Worm (Caenorhabditis elegans) whole organism, young adult: ENCODE results near the gene eak-7.

Experiments
- B0019.2 ChIP-seq: fragments of 200-800 bp; sonication (Bioruptor generic); conservative IDR thresholded peaks from 2 replicates; pipeline ENCODE4 v1.3.6; 2022; ENCODE audit warnings: missing genetic modification reagents, missing genetic modification characterization, missing compliant biosample characterization
- B0261.1 ChIP-seq: sonication (generic microtip); optimal IDR thresholded peaks from 2 replicates; lab custom pipeline; 2016; ENCODE audit warnings: mild to moderate bottlenecking, missing genetic modification characterization, moderate library complexity, missing compliant biosample characterization
- B0336.3 ChIP-seq: fragments of 200-800 bp; sonication (Bioruptor generic); IDR thresholded peaks from 2 replicates; pipeline ENCODE4 v1.3.6; 2022; ENCODE audit warnings: missing genetic modification characterization, missing compliant biosample characterization
- D2030.7 ChIP-seq: fragments of 200-800 bp; sonication (Bioruptor generic); IDR thresholded peaks from 2 replicates; pipeline ENCODE4 v1.3.6; 2022; ENCODE audit warnings: missing genetic modification reagents, missing genetic modification characterization, missing compliant biosample characterization
- F39B2.1 ChIP-seq: fragments of 200-800 bp; sonication (Bioruptor generic); IDR thresholded peaks from 2 replicates; pipeline ENCODE4 v1.3.6; 2022; ENCODE audit warnings: missing genetic modification reagents, missing genetic modification characterization, missing compliant biosample characterization
- F55B11.4 ChIP-seq: sonication (generic microtip); optimal IDR thresholded peaks from 2 replicates; lab custom pipeline; 2016; ENCODE audit warnings: missing compliant biosample characterization, missing genetic modification characterization, borderline replicate concordance; ENCODE audit not compliant: insufficient read depth
- Y95B8A.8 ChIP-seq: fragments of 200-800 bp; sonication (Bioruptor generic); IDR thresholded peaks from 2 replicates; pipeline ENCODE4 v1.3.6; 2022; ENCODE audit warnings: missing genetic modification reagents, missing genetic modification characterization, missing compliant biosample characterization
- akir-1 ChIP-seq: fragments of 200-800 bp; sonication (Bioruptor generic); optimal IDR thresholded peaks from 2 replicates; lab custom pipeline; 2018; ENCODE audit warnings: mild to moderate bottlenecking, missing genetic modification characterization, moderate library complexity, missing compliant biosample characterization
- atf-7 ChIP-seq: sonication (generic microtip); optimal IDR thresholded peaks from 2 replicates; lab custom pipeline; 2017; ENCODE audit warnings: mild to moderate bottlenecking, missing genetic modification characterization, missing compliant biosample characterization
- attf-5 ChIP-seq: fragments of 200-800 bp; sonication (Bioruptor generic); optimal IDR thresholded peaks from 2 replicates; lab custom pipeline; 2018; ENCODE audit warnings: mild to moderate bottlenecking, missing genetic modification characterization, missing compliant biosample characterization
- attf-6 ChIP-seq: fragments of 200-800 bp; sonication (Bioruptor generic); IDR thresholded peaks from 2 replicates; pipeline ENCODE4 v1.3.6; 2022; ENCODE audit warnings: missing genetic modification reagents, missing genetic modification characterization, missing compliant biosample characterization
- cebp-1 ChIP-seq, 2 experiments: fragments of 200-800 bp in 1 of 2; sonication (Bioruptor generic) in 1 of 2; sonication (generic microtip) in 1 of 2; IDR thresholded peaks in 1 of 2; optimal IDR thresholded peaks in 1 of 2; 2 replicates each; pipeline versions ENCODE4 v1.3.6 to Lab custom; 2017 to 2022; ENCODE audit warnings: missing compliant biosample characterization in 2 of 2, missing genetic modification characterization in 2 of 2, mild to moderate bottlenecking in 1 of 2, missing genetic modification reagents in 1 of 2, moderate library complexity in 1 of 2
- dox-1 ChIP-seq: fragments of 200-800 bp; sonication (Bioruptor generic); IDR thresholded peaks from 2 replicates; pipeline ENCODE4 v1.3.6; 2022; ENCODE audit warnings: missing genetic modification reagents, missing genetic modification characterization, missing compliant biosample characterization
- dpl-1 ChIP-seq: fragments of 150-350 bp; optimal IDR thresholded peaks from 2 replicates; lab custom pipeline; 2014; ENCODE audit warnings: missing biosample characterization, missing genetic modification reagents, missing genetic modification characterization
- efl-1 ChIP-seq: fragments of 150-350 bp; optimal IDR thresholded peaks from 2 replicates; lab custom pipeline; 2014; ENCODE audit warnings: missing biosample characterization, missing genetic modification reagents, missing genetic modification characterization
- egl-44 ChIP-seq: fragments of 200-800 bp; sonication (Bioruptor generic); IDR thresholded peaks from 2 replicates; pipeline ENCODE4 v1.3.6; 2022; ENCODE audit warnings: missing genetic modification reagents, missing genetic modification characterization, missing compliant biosample characterization
- ets-4 ChIP-seq: fragments of 200-800 bp; sonication (Bioruptor generic); optimal IDR thresholded peaks from 2 replicates; lab custom pipeline; 2018; ENCODE audit warnings: mild to moderate bottlenecking, missing genetic modification characterization, missing compliant biosample characterization
- him-1 ChIP-seq: sonication (generic microtip); optimal IDR thresholded peaks from 2 replicates; lab custom pipeline; 2016; ENCODE audit warnings: missing genotype, missing genetic modification reagents, missing genetic modification characterization, missing compliant biosample characterization
- let-526 ChIP-seq: fragments of 200-800 bp; sonication (Bioruptor generic); IDR thresholded peaks from 2 replicates; pipeline ENCODE4 v1.3.6; 2022; ENCODE audit warnings: missing genetic modification reagents, missing genetic modification characterization, missing compliant biosample characterization
- let-607 ChIP-seq, 2 experiments: fragments of 200-800 bp in 1 of 2; sonication (Bioruptor generic) in 1 of 2; sonication (generic microtip) in 1 of 2; optimal IDR thresholded peaks; 2 replicates each; lab custom pipeline; 2016 to 2018; ENCODE audit warnings: mild to moderate bottlenecking in 2 of 2, missing compliant biosample characterization in 2 of 2, missing genetic modification characterization in 2 of 2, moderate library complexity in 2 of 2, missing genotype in 1 of 2
- lin-40 ChIP-seq: sonication (generic microtip); optimal IDR thresholded peaks from 2 replicates; lab custom pipeline; 2016; ENCODE audit warnings: missing genetic modification characterization, mild to moderate bottlenecking, missing compliant biosample characterization, missing genotype, missing genetic modification reagents
- madf-10 ChIP-seq: sonication (generic microtip); optimal IDR thresholded peaks from 2 replicates; lab custom pipeline; 2016; ENCODE audit warnings: mild to moderate bottlenecking, missing genetic modification characterization, missing compliant biosample characterization
- madf-6 ChIP-seq: fragments of 200-800 bp; sonication (Bioruptor generic); IDR thresholded peaks from 2 replicates; pipeline ENCODE4 v1.3.6; 2022; ENCODE audit warnings: missing genetic modification reagents, missing genetic modification characterization, missing compliant biosample characterization
- mcd-1 ChIP-seq: fragments of 200-800 bp; sonication (Bioruptor generic); IDR thresholded peaks from 2 replicates; pipeline ENCODE4 v1.3.6; 2022; ENCODE audit warnings: missing genetic modification reagents, missing genetic modification characterization, missing compliant biosample characterization
- nfya-1 ChIP-seq: sonication (generic microtip); optimal IDR thresholded peaks from 2 replicates; lab custom pipeline; 2017; ENCODE audit warnings: antibody characterized with exemption, missing compliant biosample characterization, missing genetic modification characterization, borderline replicate concordance; ENCODE audit not compliant: insufficient read depth
- nhr-179 ChIP-seq: sonication (generic microtip); optimal IDR thresholded peaks from 2 replicates; lab custom pipeline; 2016; ENCODE audit warnings: mild to moderate bottlenecking, missing genetic modification characterization, missing compliant biosample characterization
- nhr-80 ChIP-seq: sonication (generic microtip); optimal IDR thresholded peaks from 2 replicates; lab custom pipeline; 2016; ENCODE audit warnings: missing genetic modification characterization, missing compliant biosample characterization
- nhr-90 ChIP-seq: sonication (generic microtip); optimal IDR thresholded peaks from 2 replicates; lab custom pipeline; 2016; ENCODE audit warnings: missing genotype, mild to moderate bottlenecking, missing genetic modification characterization, missing compliant biosample characterization
- pha-4 ChIP-seq: fragments of 150-350 bp; sonication (generic microtip); optimal IDR thresholded peaks from 2 replicates; lab custom pipeline; 2014; ENCODE audit warnings: missing biosample characterization, missing genetic modification reagents, missing genetic modification characterization
- rcor-1 ChIP-seq: fragments of 200-800 bp; sonication (Bioruptor generic); IDR thresholded peaks from 2 replicates; pipeline ENCODE4 v1.3.6; 2022; ENCODE audit warnings: missing genetic modification reagents, missing genetic modification characterization, missing compliant biosample characterization
- repo-1 ChIP-seq: sonication (generic microtip); optimal IDR thresholded peaks from 2 replicates; lab custom pipeline; 2017; ENCODE audit warnings: mild to moderate bottlenecking, missing genetic modification characterization, missing compliant biosample characterization
- tbp1 ChIP-seq: fragments of 200-800 bp; sonication (Bioruptor generic); optimal IDR thresholded peaks from 2 replicates; lab custom pipeline; 2018; ENCODE audit warnings: mild to moderate bottlenecking, missing genetic modification characterization, missing compliant biosample characterization
- tbx-9 ChIP-seq: sonication (generic microtip); optimal IDR thresholded peaks from 2 replicates; lab custom pipeline; 2016; ENCODE audit warnings: borderline replicate concordance, missing genetic modification characterization, inconsistent platforms, missing compliant biosample characterization
- tlf-1 ChIP-seq: fragments of 200-800 bp; sonication (Bioruptor generic); optimal IDR thresholded peaks from 2 replicates; lab custom pipeline; 2018; ENCODE audit warnings: mild to moderate bottlenecking, missing genetic modification characterization, missing compliant biosample characterization
- ztf-22 ChIP-seq: fragments of 200-800 bp; sonication (Bioruptor generic); optimal IDR thresholded peaks from 2 replicates; lab custom pipeline; 2018; ENCODE audit warnings: mild to moderate bottlenecking, missing genetic modification characterization, moderate library complexity, missing compliant biosample characterization
- ztf-6 ChIP-seq: fragments of 200-800 bp; sonication (Bioruptor generic); IDR thresholded peaks from 2 replicates; pipeline ENCODE4 v1.3.6; 2022; ENCODE audit warnings: missing genetic modification reagents, missing genetic modification characterization, missing compliant biosample characterization

The eak-7 gene

DNA sequence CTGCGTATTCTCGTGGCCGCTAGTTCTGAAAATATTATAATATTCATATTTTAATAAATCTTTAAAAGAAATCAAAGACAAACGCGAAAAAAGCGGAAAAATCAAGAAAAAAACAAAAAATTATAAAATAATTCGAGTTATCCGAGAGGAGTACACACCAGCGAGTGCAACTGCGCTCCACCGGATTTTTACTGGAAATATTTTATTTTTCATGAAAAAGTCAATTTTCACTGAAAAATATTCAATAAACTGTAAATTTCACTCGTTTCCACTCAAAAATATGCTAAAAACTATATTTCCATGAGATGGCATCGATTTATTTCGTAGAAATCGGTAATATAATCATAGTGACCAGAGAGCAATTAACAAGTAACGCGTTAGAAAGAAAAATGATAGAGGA lies 39.6 kb upstream of the eak-7 start, which contains the start of gene Y55D9A.2 (continued):
- no peak for TF ChIP-seq B0261.1 (tag; lab: Kevin White, UChicago)
- TF ChIP-seq efl-1 = no peak
- peak; percentile 39 for TF ChIP-seq him-1 (tag; lab: Kevin White, UChicago)
- TF ChIP-seq repo-1 (tag; lab: Kevin White, UChicago) = no peak
- no peak for TF ChIP-seq attf-5
- TF ChIP-seq akir-1 (GFP tag; lab: Kevin White, UChicago) = no peak
- peak; percentile 82 for TF ChIP-seq mcd-1
- TF ChIP-seq, all 124 proteins: peak for 11

DNA sequence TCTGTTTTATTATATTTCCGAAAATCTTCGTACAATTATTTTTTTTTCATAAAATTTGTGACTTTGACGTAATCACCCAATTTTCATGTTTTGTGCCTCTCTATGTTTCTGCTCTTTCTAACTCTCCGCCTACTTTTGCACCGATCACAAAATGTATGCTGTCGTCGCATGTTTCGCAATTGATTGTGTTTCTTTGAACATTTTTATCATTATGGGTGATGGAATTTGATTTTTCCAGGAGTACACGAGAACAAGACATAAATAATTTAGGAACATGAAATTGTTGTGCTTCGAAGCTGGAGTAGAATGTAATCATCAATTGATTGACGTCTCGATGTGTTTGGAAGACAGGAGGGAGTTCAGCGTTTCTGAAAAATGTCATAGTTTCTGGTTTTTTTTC lies 35.2 kb upstream of the eak-7 start:
- peak; percentile 50 for TF ChIP-seq tbp1 (GFP tag; lab: Kevin White, UChicago)
- TF ChIP-seq tlf-1 (GFP tag; lab: Kevin White, UChicago) = peak; percentile 19
- no peak for TF ChIP-seq B0019.2 (GFP tag; lab: Robert Waterston, UW)
- TF ChIP-seq ets-4 (GFP tag; lab: Kevin White, UChicago) = peak; percentile 47
- no peak for TF ChIP-seq rcor-1 (GFP tag; lab: Robert Waterston, UW)
- no peak for TF ChIP-seq madf-6 (GFP tag; lab: Robert Waterston, UW)
- TF ChIP-seq dox-1 (GFP tag; lab: Robert Waterston, UW) = peak; percentile 72
- peak; percentile 90 for TF ChIP-seq atf-7 (tag; lab: Kevin White, UChicago)
- TF ChIP-seq madf-10 (tag; lab: Kevin White, UChicago) = peak; percentile 46
- TF ChIP-seq nfya-1 (tag; lab: Kevin White, UChicago) = no peak
- no peak for TF ChIP-seq F39B2.1 (GFP tag; lab: Robert Waterston, UW)
- TF ChIP-seq Y95B8A.8 (GFP tag; lab: Robert Waterston, UW) = no peak
- TF ChIP-seq cebp-1 (GFP tag; IDR thresholded peaks at IDR 0.05; lab: Robert Waterston, UW) = peak; percentile 89
- peak; percentile 92 for TF ChIP-seq cebp-1 (tag; optimal IDR thresholded peaks at IDR 0.05; lab: Kevin White, UChicago)
- peak; percentile 88 for TF ChIP-seq egl-44 (GFP tag; lab: Robert Waterston, UW)
- no peak for TF ChIP-seq D2030.7 (GFP tag; lab: Robert Waterston, UW)
- no peak for TF ChIP-seq nhr-179 (tag; lab: Kevin White, UChicago)
- TF ChIP-seq akir-1 (GFP tag; lab: Kevin White, UChicago) = no peak
- TF ChIP-seq let-526 = no peak
- TF ChIP-seq lin-40 (tag; lab: Kevin White, UChicago) = peak; percentile 45
- peak; percentile 24 for TF ChIP-seq pha-4 (tag; lab: Kevin White, UChicago)
- TF ChIP-seq nhr-90 (tag; lab: Kevin White, UChicago) = peak; percentile 30
- TF ChIP-seq let-607 (tag; optimal IDR thresholded peaks at IDR 0.05; lab: Kevin White, UChicago) = peak; percentile 23 to 78
- no peak for TF ChIP-seq F55B11.4 (tag; lab: Kevin White, UChicago)
- no peak for TF ChIP-seq dpl-1
- TF ChIP-seq attf-5 = peak; percentile 33
- peak; percentile 100 for TF ChIP-seq nhr-80 (tag; lab: Kevin White, UChicago)
- peak; percentile 63 for TF ChIP-seq B0336.3 (GFP tag; lab: Robert Waterston, UW)
- TF ChIP-seq ztf-6 (GFP tag; lab: Robert Waterston, UW) = no peak
- peak; percentile 81 for TF ChIP-seq ztf-22

DNA sequence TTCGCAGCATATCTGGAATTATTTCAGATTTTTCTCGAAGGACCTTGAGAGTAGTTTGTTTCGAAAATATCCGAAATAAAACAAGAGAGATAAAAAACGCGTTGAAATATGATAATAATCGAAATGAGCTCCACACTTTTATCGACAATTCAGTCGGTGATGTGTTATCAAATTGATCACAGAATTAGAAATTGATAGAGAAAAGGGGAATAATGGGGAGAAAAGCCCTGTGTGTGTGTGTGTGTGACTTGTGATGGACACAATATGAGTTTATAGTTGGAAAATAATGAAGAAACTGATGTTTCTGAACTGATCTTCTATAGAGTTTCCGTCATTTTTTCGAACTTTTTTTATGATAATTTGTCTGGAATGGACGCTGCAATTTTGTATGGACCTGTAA lies 33.4 kb upstream of the eak-7 start, which contains the start of gene pgp-1:
TSS of gene pgp-1 (minus strand) at position 12 of the 400 bp plus-strand sequence.
- TF ChIP-seq nhr-80 (tag; lab: Kevin White, UChicago) = peak; percentile 88
- no peak for TF ChIP-seq tbx-9 (tag; lab: Kevin White, UChicago)
- 0 out of 2 replicates have a peak, but pooled peaks have one; percentile 28 for TF ChIP-seq dox-1 (GFP tag; lab: Robert Waterston, UW)
- TF ChIP-seq cebp-1 (GFP tag; IDR thresholded peaks at IDR 0.05; lab: Robert Waterston, UW) = no peak
- peak; percentile 16 for TF ChIP-seq cebp-1 (tag; optimal IDR thresholded peaks at IDR 0.05; lab: Kevin White, UChicago)
- TF ChIP-seq F39B2.1 (GFP tag; lab: Robert Waterston, UW) = no peak
- no peak for TF ChIP-seq madf-6 (GFP tag; lab: Robert Waterston, UW)
- no peak for TF ChIP-seq attf-6 (GFP tag; lab: Robert Waterston, UW)
